Worm (Caenorhabditis elegans): Measurements from ENCODE around the gene rad-50.

DNA sequence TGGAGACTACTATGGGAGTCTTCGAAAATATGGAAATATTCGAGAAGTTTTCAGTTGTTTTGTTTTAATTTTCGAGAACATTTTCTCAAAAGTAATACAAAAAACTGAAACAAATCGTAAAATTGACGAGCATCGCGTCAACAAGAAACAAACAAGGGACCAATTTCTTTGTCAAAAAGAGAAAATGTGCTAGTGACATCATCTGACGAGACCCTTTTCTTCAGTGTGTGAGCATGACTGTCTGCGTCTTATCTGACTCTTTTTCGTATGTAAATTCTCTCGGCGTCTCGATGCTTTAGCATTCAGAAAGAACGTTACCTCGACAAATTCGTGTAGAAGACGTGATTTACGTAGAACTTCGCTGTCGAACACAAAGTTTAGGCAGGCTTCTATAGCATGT, 42.2 kb downstream of the rad-50 start:
- TF ChIP-seq ets-4 (GFP tag; optimal IDR thresholded peaks at IDR 0.05) (no peak), efl-1 (GFP tag; optimal IDR thresholded peaks at IDR 0.05) (no peak)

Measured in whole organism, young adult.